Fruit fly (Drosophila melanogaster): ENCODE results near the gene CG31251.
A peak's percentile ranks its signal among the peaks of the same experiment; 100 is the strongest.

Gene CG31251

DNA sequence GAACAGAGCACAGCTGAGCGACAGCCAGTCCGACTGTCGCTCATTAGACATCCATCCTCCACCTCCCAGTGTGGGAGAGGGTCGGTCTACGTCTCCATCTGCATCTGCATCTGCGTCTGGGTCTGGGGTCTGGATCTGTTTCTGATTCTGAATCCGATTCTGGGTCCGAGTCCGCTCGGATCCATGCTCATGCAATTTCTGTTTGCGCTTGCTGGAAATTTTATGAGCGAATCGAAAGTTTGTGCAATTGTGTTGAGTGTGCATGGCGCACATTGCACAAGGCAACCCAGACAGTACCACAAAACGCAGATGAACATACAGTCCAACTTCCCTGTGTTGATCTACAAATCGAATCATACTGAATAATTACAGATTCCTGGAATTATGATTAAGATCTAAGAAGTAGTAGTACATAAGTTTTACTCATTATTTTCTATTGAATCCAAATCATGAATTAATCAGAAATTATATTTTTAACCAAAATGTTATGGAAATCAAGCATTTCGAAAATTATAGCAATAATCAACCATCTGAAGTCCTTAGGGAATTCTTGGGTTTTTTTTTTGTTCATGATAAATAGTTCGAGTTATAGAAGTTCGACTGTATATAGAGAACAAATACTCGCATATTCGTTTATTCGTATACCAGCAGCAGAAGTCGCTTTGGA, 18.4 kb upstream of the CG31251 start (continued):
- TF ChIP-seq CG2202 (tag; optimal IDR thresholded peaks at IDR 0.05) (no peak), trh (GFP tag; optimal IDR thresholded peaks at IDR 0.05) (no peak), ara (GFP tag; IDR thresholded peaks at IDR 0.05) (no peak), CG8388 (GFP tag; optimal IDR thresholded peaks at IDR 0.05) (no peak), Xbp1 (GFP tag; optimal IDR thresholded peaks at IDR 0.05) (no peak), bigmax (GFP tag; optimal IDR thresholded peaks at IDR 0.05) (no peak), schlank (tag; optimal IDR thresholded peaks at IDR 0.05) (no peak), YL-1 (GFP tag; optimal IDR thresholded peaks at IDR 0.05) (no peak), cad (GFP tag; optimal IDR thresholded peaks at IDR 0.05) (no peak), CG2199 (GFP tag; IDR thresholded peaks at IDR 0.05) (no peak), Kr (GFP tag; optimal IDR thresholded peaks at IDR 0.05) (no peak), CG13775 (GFP tag; optimal IDR thresholded peaks at IDR 0.05) (no peak), CG1233 (GFP tag; optimal IDR thresholded peaks at IDR 0.05) (no peak), CG3281 (GFP tag; optimal IDR thresholded peaks at IDR 0.05) (no peak), CG7357 (GFP tag; IDR thresholded peaks at IDR 0.05) (no peak), CG11695 (GFP tag; IDR thresholded peaks at IDR 0.05) (no peak), pfk (GFP tag; optimal IDR thresholded peaks at IDR 0.05) (no peak), sens-2 (GFP tag; IDR thresholded peaks at IDR 0.05) (no peak), CHES-1-like (GFP tag; optimal IDR thresholded peaks at IDR 0.05) (no peak), CG2678 (tag; optimal IDR thresholded peaks at IDR 0.05) (peak; percentile 39), CG42726 (GFP tag; IDR thresholded peaks at IDR 0.05; ENCODE audit: partially characterized antibody) (0 out of 2 replicates have a peak, but pooled peaks have one; percentile 19), dm (GFP tag; optimal IDR thresholded peaks at IDR 0.05) (no peak), CG5180 (GFP tag; optimal IDR thresholded peaks at IDR 0.05) (no peak), sens (GFP tag) (peak; percentile 83)

dm6 chr3R:17701971-17702845, 17.5 kb upstream of the CG31251 start:
- TF ChIP-seq Drgx (GFP tag; IDR thresholded peaks at IDR 0.05) (peak; percentile 55; the same call in 1 of the 2 replicates), Abd-B (GFP tag; optimal IDR thresholded peaks at IDR 0.05) (no peak), bsh (GFP tag; optimal IDR thresholded peaks at IDR 0.05) (peak in 1 of 2 experiments; percentile 62), lab (GFP tag; optimal IDR thresholded peaks at IDR 0.05) (no peak), dysf (GFP tag; IDR thresholded peaks at IDR 0.05) (no peak), gem (tag; optimal IDR thresholded peaks at IDR 0.05) (no peak), CG9437 (GFP tag; optimal IDR thresholded peaks at IDR 0.05) (no peak), Dll (GFP tag; IDR thresholded peaks at IDR 0.05; ENCODE audit: partially characterized antibody) (no peak), psq (GFP tag; optimal IDR thresholded peaks at IDR 0.05) (peak; percentile 10), gcm (GFP tag; optimal IDR thresholded peaks at IDR 0.05) (peak; percentile 59), cad (GFP tag; optimal IDR thresholded peaks at IDR 0.05) (peak; percentile 35), Pdp1 (GFP tag; optimal IDR thresholded peaks at IDR 0.05) (no peak), D19A (tag; optimal IDR thresholded peaks at IDR 0.05) (peak; percentile 59), corto (GFP tag; optimal IDR thresholded peaks at IDR 0.05) (peak; percentile 21), CG15514 (GFP tag; optimal IDR thresholded peaks at IDR 0.05) (no peak), Dek (tag; optimal IDR thresholded peaks at IDR 0.05) (no peak), nom (GFP tag; optimal IDR thresholded peaks at IDR 0.05) (peak; percentile 33), CG9876 (GFP tag; optimal IDR thresholded peaks at IDR 0.05) (no peak), sob (GFP tag; IDR thresholded peaks at IDR 0.05) (no peak), CG3726 (GFP tag; IDR thresholded peaks at IDR 0.05) (no peak), lbe (GFP tag; optimal IDR thresholded peaks at IDR 0.05) (no peak), sima (GFP tag; optimal IDR thresholded peaks at IDR 0.05) (no peak), sna (GFP tag; IDR thresholded peaks at IDR 0.05; ENCODE audit: partially characterized antibody) (no peak)
